Worm (Caenorhabditis elegans) whole organism, young adult: ENCODE results near the gene Y37A1A.2.

Source experiments
- B0261.1 ChIP-seq: sonication (generic microtip); optimal IDR thresholded peaks from 2 replicates; lab custom pipeline; 2016; ENCODE audit warnings: mild to moderate bottlenecking, missing genetic modification characterization, moderate library complexity, missing compliant biosample characterization
- C06A6.2 ChIP-seq: fragments of 200-800 bp; sonication (Bioruptor generic); conservative IDR thresholded peaks from 2 replicates; pipeline ENCODE4 v1.3.6; 2022; ENCODE audit warnings: missing genetic modification characterization, missing compliant biosample characterization
- F22D6.2 ChIP-seq: sonication (generic microtip); optimal IDR thresholded peaks from 2 replicates; lab custom pipeline; 2016; ENCODE audit warnings: mild to moderate bottlenecking, missing genetic modification characterization, missing compliant biosample characterization
- F39B2.1 ChIP-seq: fragments of 200-800 bp; sonication (Bioruptor generic); IDR thresholded peaks from 2 replicates; pipeline ENCODE4 v1.3.6; 2022; ENCODE audit warnings: missing genetic modification reagents, missing genetic modification characterization, missing compliant biosample characterization
- K11D2.4 ChIP-seq: fragments of 200-800 bp; sonication (Bioruptor generic); IDR thresholded peaks from 2 replicates; pipeline ENCODE4 v1.3.6; 2022; ENCODE audit warnings: missing genetic modification reagents, missing genetic modification characterization, missing compliant biosample characterization
- K12H6.12 ChIP-seq: fragments of 200-800 bp; sonication (Bioruptor generic); optimal IDR thresholded peaks from 2 replicates; lab custom pipeline; 2018; ENCODE audit warnings: mild to moderate bottlenecking, missing genetic modification characterization, missing compliant biosample characterization
- T07F8.4 ChIP-seq: sonication (generic microtip); optimal IDR thresholded peaks from 2 replicates; lab custom pipeline; 2016; ENCODE audit warnings: mild to moderate bottlenecking, missing genetic modification characterization, moderate library complexity, missing compliant biosample characterization
- T26A5.8 ChIP-seq: sonication (generic microtip); optimal IDR thresholded peaks from 2 replicates; lab custom pipeline; 2016; ENCODE audit warnings: missing genetic modification characterization, missing compliant biosample characterization
- Y53F4B.3 ChIP-seq: fragments of 200-800 bp; sonication (Bioruptor generic); IDR thresholded peaks from 2 replicates; pipeline ENCODE4 v1.3.6; 2022; ENCODE audit warnings: missing genetic modification reagents, missing genetic modification characterization, missing compliant biosample characterization
- Y53G8AR.9 ChIP-seq: fragments of 200-800 bp; sonication (Bioruptor generic); conservative IDR thresholded peaks from 2 replicates; pipeline ENCODE4 v1.3.6; 2022; ENCODE audit warnings: missing genetic modification reagents, missing genetic modification characterization, missing compliant biosample characterization
- Y56A3A.18 ChIP-seq: fragments of 200-800 bp; sonication (Bioruptor generic); IDR thresholded peaks from 2 replicates; pipeline ENCODE4 v1.3.6; 2022; ENCODE audit warnings: missing genetic modification reagents, missing genetic modification characterization, missing compliant biosample characterization
- atf-7 ChIP-seq: sonication (generic microtip); optimal IDR thresholded peaks from 2 replicates; lab custom pipeline; 2017; ENCODE audit warnings: mild to moderate bottlenecking, missing genetic modification characterization, missing compliant biosample characterization
- attf-3 ChIP-seq: fragments of 200-800 bp; sonication (Bioruptor generic); conservative IDR thresholded peaks from 2 replicates; pipeline ENCODE4 v1.3.6; 2022; ENCODE audit warnings: missing genetic modification reagents, missing genetic modification characterization, missing compliant biosample characterization
- attf-5 ChIP-seq: fragments of 200-800 bp; sonication (Bioruptor generic); optimal IDR thresholded peaks from 2 replicates; lab custom pipeline; 2018; ENCODE audit warnings: mild to moderate bottlenecking, missing genetic modification characterization, missing compliant biosample characterization
- attf-6 ChIP-seq: fragments of 200-800 bp; sonication (Bioruptor generic); IDR thresholded peaks from 2 replicates; pipeline ENCODE4 v1.3.6; 2022; ENCODE audit warnings: missing genetic modification reagents, missing genetic modification characterization, missing compliant biosample characterization
- ccch-3 ChIP-seq: fragments of 200-800 bp; sonication (Bioruptor generic); optimal IDR thresholded peaks from 2 replicates; lab custom pipeline; 2018; ENCODE audit warnings: mild to moderate bottlenecking, missing genetic modification characterization, missing compliant biosample characterization
- cebp-1 ChIP-seq, 2 experiments: fragments of 200-800 bp in 1 of 2; sonication (Bioruptor generic) in 1 of 2; sonication (generic microtip) in 1 of 2; IDR thresholded peaks in 1 of 2; optimal IDR thresholded peaks in 1 of 2; 2 replicates each; pipeline versions ENCODE4 v1.3.6 to Lab custom; 2017 to 2022; ENCODE audit warnings: missing compliant biosample characterization in 2 of 2, missing genetic modification characterization in 2 of 2, mild to moderate bottlenecking in 1 of 2, missing genetic modification reagents in 1 of 2, moderate library complexity in 1 of 2
- cebp-2 ChIP-seq: fragments of 200-800 bp; sonication (Bioruptor generic); IDR thresholded peaks from 2 replicates; pipeline ENCODE4 v1.3.6; 2022; ENCODE audit warnings: missing genetic modification characterization, missing compliant biosample characterization
- dpff-1 ChIP-seq: sonication (generic microtip); optimal IDR thresholded peaks from 2 replicates; lab custom pipeline; 2017; ENCODE audit warnings: mild to moderate bottlenecking, missing genetic modification characterization, missing compliant biosample characterization
- dpl-1 ChIP-seq: fragments of 150-350 bp; optimal IDR thresholded peaks from 2 replicates; lab custom pipeline; 2014; ENCODE audit warnings: missing biosample characterization, missing genetic modification reagents, missing genetic modification characterization
- egrh-3 ChIP-seq: fragments of 200-800 bp; sonication (Bioruptor generic); IDR thresholded peaks from 2 replicates; pipeline ENCODE4 v1.3.6; 2022; ENCODE audit warnings: missing genetic modification reagents, missing genetic modification characterization, missing compliant biosample characterization
- ets-4 ChIP-seq: fragments of 200-800 bp; sonication (Bioruptor generic); optimal IDR thresholded peaks from 2 replicates; lab custom pipeline; 2018; ENCODE audit warnings: mild to moderate bottlenecking, missing genetic modification characterization, missing compliant biosample characterization
- hlh-12 ChIP-seq: sonication (generic microtip); optimal IDR thresholded peaks from 2 replicates; lab custom pipeline; 2016; ENCODE audit warnings: missing genetic modification characterization, missing compliant biosample characterization
- hmg-20 ChIP-seq: fragments of 200-800 bp; sonication (Bioruptor generic); IDR thresholded peaks from 2 replicates; pipeline ENCODE4 v1.3.6; 2022; ENCODE audit warnings: missing genetic modification reagents, missing genetic modification characterization, missing compliant biosample characterization
- hsf-1 ChIP-seq: fragments of 200-800 bp; sonication (Bioruptor generic); IDR thresholded peaks from 2 replicates; pipeline ENCODE4 v1.3.6; 2022; ENCODE audit warnings: missing genetic modification reagents, missing genetic modification characterization, missing compliant biosample characterization
- let-526 ChIP-seq: fragments of 200-800 bp; sonication (Bioruptor generic); IDR thresholded peaks from 2 replicates; pipeline ENCODE4 v1.3.6; 2022; ENCODE audit warnings: missing genetic modification reagents, missing genetic modification characterization, missing compliant biosample characterization
- let-607 ChIP-seq, 2 experiments: fragments of 200-800 bp in 1 of 2; sonication (Bioruptor generic) in 1 of 2; sonication (generic microtip) in 1 of 2; optimal IDR thresholded peaks; 2 replicates each; lab custom pipeline; 2016 to 2018; ENCODE audit warnings: mild to moderate bottlenecking in 2 of 2, missing compliant biosample characterization in 2 of 2, missing genetic modification characterization in 2 of 2, moderate library complexity in 2 of 2, missing genotype in 1 of 2
- lin-40 ChIP-seq: sonication (generic microtip); optimal IDR thresholded peaks from 2 replicates; lab custom pipeline; 2016; ENCODE audit warnings: missing genetic modification characterization, mild to moderate bottlenecking, missing compliant biosample characterization, missing genotype, missing genetic modification reagents
- lin-54 ChIP-seq: fragments of 200-800 bp; sonication (Bioruptor generic); optimal IDR thresholded peaks from 2 replicates; lab custom pipeline; 2018; ENCODE audit warnings: mild to moderate bottlenecking, missing genetic modification characterization, missing compliant biosample characterization
- madf-10 ChIP-seq: sonication (generic microtip); optimal IDR thresholded peaks from 2 replicates; lab custom pipeline; 2016; ENCODE audit warnings: mild to moderate bottlenecking, missing genetic modification characterization, missing compliant biosample characterization
- mcd-1 ChIP-seq: fragments of 200-800 bp; sonication (Bioruptor generic); IDR thresholded peaks from 2 replicates; pipeline ENCODE4 v1.3.6; 2022; ENCODE audit warnings: missing genetic modification reagents, missing genetic modification characterization, missing compliant biosample characterization
- nfyb-1 ChIP-seq: fragments of 200-800 bp; sonication (Bioruptor generic); IDR thresholded peaks from 2 replicates; pipeline ENCODE4 v1.3.6; 2022; ENCODE audit warnings: missing genetic modification reagents, missing genetic modification characterization, missing compliant biosample characterization
- nhr-27 ChIP-seq: fragments of 200-800 bp; sonication (Bioruptor generic); optimal IDR thresholded peaks from 2 replicates; lab custom pipeline; 2018; ENCODE audit warnings: mild to moderate bottlenecking, missing genetic modification characterization, moderate library complexity, missing compliant biosample characterization
- nhr-80 ChIP-seq: sonication (generic microtip); optimal IDR thresholded peaks from 2 replicates; lab custom pipeline; 2016; ENCODE audit warnings: missing genetic modification characterization, missing compliant biosample characterization
- pha-4 ChIP-seq: fragments of 150-350 bp; sonication (generic microtip); optimal IDR thresholded peaks from 2 replicates; lab custom pipeline; 2014; ENCODE audit warnings: missing biosample characterization, missing genetic modification reagents, missing genetic modification characterization
- rcor-1 ChIP-seq: fragments of 200-800 bp; sonication (Bioruptor generic); IDR thresholded peaks from 2 replicates; pipeline ENCODE4 v1.3.6; 2022; ENCODE audit warnings: missing genetic modification reagents, missing genetic modification characterization, missing compliant biosample characterization
- sdz-38 ChIP-seq: sonication (generic microtip); optimal IDR thresholded peaks from 2 replicates; lab custom pipeline; 2016; ENCODE audit warnings: missing genotype, missing genetic modification characterization, missing compliant biosample characterization
- snpc-4 ChIP-seq, 5 experiments: fragments of 150-350 bp in 1 of 5; sonication (generic microtip) in 4 of 5; optimal IDR thresholded peaks; 2 replicates each; lab custom pipeline; 2014 to 2018; ENCODE audit warnings: missing genetic modification characterization in 5 of 5, missing biosample characterization in 3 of 5, antibody characterized with exemption in 2 of 5, mild to moderate bottlenecking in 2 of 5, missing compliant biosample characterization in 2 of 5, missing genotype in 2 of 5, moderate library complexity in 2 of 5, missing genetic modification reagents in 1 of 5
- somi-1 ChIP-seq: fragments of 200-800 bp; sonication (Bioruptor generic); optimal IDR thresholded peaks from 2 replicates; lab custom pipeline; 2018; ENCODE audit warnings: mild to moderate bottlenecking, missing genetic modification characterization, missing compliant biosample characterization
- tbp1 ChIP-seq: fragments of 200-800 bp; sonication (Bioruptor generic); optimal IDR thresholded peaks from 2 replicates; lab custom pipeline; 2018; ENCODE audit warnings: mild to moderate bottlenecking, missing genetic modification characterization, missing compliant biosample characterization
- tlf-1 ChIP-seq: fragments of 200-800 bp; sonication (Bioruptor generic); optimal IDR thresholded peaks from 2 replicates; lab custom pipeline; 2018; ENCODE audit warnings: mild to moderate bottlenecking, missing genetic modification characterization, missing compliant biosample characterization
- unc-130 ChIP-seq: sonication (generic microtip); optimal IDR thresholded peaks from 2 replicates; lab custom pipeline; 2016; ENCODE audit warnings: missing genetic modification reagents, missing genetic modification characterization, missing compliant biosample characterization
- unc-62 ChIP-seq: fragments of 150-350 bp; optimal IDR thresholded peaks from 2 replicates; lab custom pipeline; 2014; ENCODE audit warnings: missing biosample characterization, missing genetic modification reagents, missing genetic modification characterization
- zfh-2 ChIP-seq: fragments of 200-800 bp; sonication (Bioruptor generic); conservative IDR thresholded peaks from 2 replicates; pipeline ENCODE4 v1.3.6; 2022; ENCODE audit warnings: missing genetic modification reagents, missing genetic modification characterization, missing compliant biosample characterization
- ztf-22 ChIP-seq: fragments of 200-800 bp; sonication (Bioruptor generic); optimal IDR thresholded peaks from 2 replicates; lab custom pipeline; 2018; ENCODE audit warnings: mild to moderate bottlenecking, missing genetic modification characterization, moderate library complexity, missing compliant biosample characterization
- ztf-26 ChIP-seq: sonication (generic microtip); optimal IDR thresholded peaks from 2 replicates; lab custom pipeline; 2017; ENCODE audit warnings: missing genetic modification characterization, missing compliant biosample characterization

Gene Y37A1A.2

ce11 chrIV:13920974-13921373 is 8.1 kb upstream of the Y37A1A.2 start:
- TF ChIP-seq attf-6 (GFP tag; lab: Robert Waterston, UW): peak; percentile 81

ce11 chrIV:13919207-13919759 is 6.5 kb upstream of the Y37A1A.2 start:
- TF ChIP-seq sdz-38 (tag; lab: Kevin White, UChicago): no peak
- TF ChIP-seq K12H6.12 (tag; lab: Kevin White, UChicago): no peak
- peak; percentile 71 for TF ChIP-seq madf-10
- peak; percentile 18 for TF ChIP-seq F22D6.2
- no peak for TF ChIP-seq egrh-3 (GFP tag; lab: Robert Waterston, UW)
- TF ChIP-seq tlf-1 (GFP tag; lab: Kevin White, UChicago): peak; percentile 70
- no peak for TF ChIP-seq nhr-27 (tag; lab: Kevin White, UChicago)
- TF ChIP-seq cebp-2 (GFP tag; lab: Robert Waterston, UW): no peak
- TF ChIP-seq lin-54: peak; percentile 39
- 0 out of 2 replicates have a peak, but pooled peaks have one; percentile 27 for TF ChIP-seq Y56A3A.18 (GFP tag; lab: Robert Waterston, UW)
- no peak for TF ChIP-seq Y53F4B.3 (GFP tag; lab: Robert Waterston, UW)
- TF ChIP-seq ccch-3 (GFP tag; lab: Kevin White, UChicago): no peak
- TF ChIP-seq dpl-1 (GFP tag; lab: Kevin White, UChicago): no peak
- TF ChIP-seq mcd-1: peak; percentile 50; the same call in 1 of the 2 replicates
- peak; percentile 74 for TF ChIP-seq ztf-26 (tag; lab: Kevin White, UChicago)
- TF ChIP-seq hsf-1: no peak
- no peak; the same call in 1 of the 2 replicates for TF ChIP-seq K11D2.4 (GFP tag; lab: Robert Waterston, UW)
- peak; percentile 26 for TF ChIP-seq unc-62 (GFP tag; lab: Kevin White, UChicago)
- peak; percentile 79 for TF ChIP-seq somi-1
- no peak for TF ChIP-seq F39B2.1 (GFP tag; lab: Robert Waterston, UW)
- TF ChIP-seq B0261.1 (tag; lab: Kevin White, UChicago): no peak
- TF ChIP-seq rcor-1 (GFP tag; lab: Robert Waterston, UW): no peak
- TF ChIP-seq zfh-2 (GFP tag; lab: Robert Waterston, UW): no peak
- peak; percentile 36; the same call in 1 of the 2 replicates for TF ChIP-seq let-526 (GFP tag; lab: Robert Waterston, UW)
- no peak for TF ChIP-seq T07F8.4 (tag; lab: Kevin White, UChicago)
- peak; percentile 90 for TF ChIP-seq ztf-22
- TF ChIP-seq attf-5: no peak
- peak; percentile 93 for TF ChIP-seq ets-4 (GFP tag; lab: Kevin White, UChicago)
- TF ChIP-seq nhr-80 (tag; lab: Kevin White, UChicago): peak; percentile 97
- no peak for TF ChIP-seq dpff-1 (tag; lab: Kevin White, UChicago)
- TF ChIP-seq nfyb-1 (GFP tag; lab: Robert Waterston, UW): peak; percentile 81; the same call in 1 of the 2 replicates
- TF ChIP-seq pha-4 (tag; lab: Kevin White, UChicago): peak; percentile 59
- TF ChIP-seq unc-130 (GFP tag; lab: Kevin White, UChicago): no peak
- no peak for TF ChIP-seq attf-3
- peak; percentile 65 for TF ChIP-seq tbp1 (GFP tag; lab: Kevin White, UChicago)
- TF ChIP-seq atf-7: peak; percentile 99
- no peak for TF ChIP-seq hmg-20 (GFP tag; lab: Robert Waterston, UW)
- TF ChIP-seq cebp-1 (GFP tag; IDR thresholded peaks at IDR 0.05; lab: Robert Waterston, UW): no peak
- TF ChIP-seq cebp-1 (tag; optimal IDR thresholded peaks at IDR 0.05; lab: Kevin White, UChicago): no peak
- peak; percentile 88 for TF ChIP-seq lin-40 (tag; lab: Kevin White, UChicago)
- peak; percentile 77 for TF ChIP-seq C06A6.2 (GFP tag; lab: Robert Waterston, UW)
- TF ChIP-seq snpc-4 (GFP tag; optimal IDR thresholded peaks at IDR 0.05; lab: Kevin White, UChicago): no peak
- peak in 2 of 4 experiments; percentile 33 to 34 for TF ChIP-seq snpc-4 (tag; optimal IDR thresholded peaks at IDR 0.05; lab: Kevin White, UChicago)
- peak in 1 of 2 experiments; percentile 62 for TF ChIP-seq let-607 (tag; optimal IDR thresholded peaks at IDR 0.05; lab: Kevin White, UChicago)
- peak; percentile 55; the same call in 1 of the 2 replicates for TF ChIP-seq Y53G8AR.9 (GFP tag; lab: Robert Waterston, UW)
- TF ChIP-seq T26A5.8 (tag; lab: Kevin White, UChicago): no peak
- no peak for TF ChIP-seq hlh-12 (tag; lab: Kevin White, UChicago)
